Fruit fly (Drosophila melanogaster) whole organism, embryonic: Measurements from ENCODE around the gene htk.

Experiments
- Atf6 ChIP-seq: fragments of 200-800 bp; sonication (Bioruptor generic); IDR thresholded peaks from 2 replicates; pipeline ENCODE4 v1.3.6; 2022; ENCODE audit warnings: missing biosample characterization, missing genetic modification characterization
- Bteb2 ChIP-seq: fragments of 200-800 bp; sonication (Bioruptor generic); optimal IDR thresholded peaks from 2 replicates; lab custom pipeline; 2016; ENCODE audit warnings: missing biosample characterization, missing genetic modification characterization
- CG10654 ChIP-seq: fragments of 200-800 bp; sonication (Bioruptor generic); optimal IDR thresholded peaks from 2 replicates; lab custom pipeline; 2016; ENCODE audit warnings: missing biosample characterization, missing genetic modification characterization
- CG11247 ChIP-seq: fragments of 200-800 bp; sonication (Bioruptor generic); IDR thresholded peaks from 2 replicates; pipeline ENCODE4 v1.3.6; 2022; ENCODE audit warnings: missing biosample characterization, missing genetic modification characterization
- CG12659 ChIP-seq: fragments of 200-800 bp; sonication (Bioruptor generic); optimal IDR thresholded peaks from 3 replicates; lab custom pipeline; 2017; ENCODE audit warnings: mild to moderate bottlenecking, missing biosample characterization, missing genetic modification reagents, missing genetic modification characterization
- CG13775 ChIP-seq: fragments of 200-800 bp; sonication (Bioruptor generic); optimal IDR thresholded peaks from 3 replicates; lab custom pipeline; 2017; ENCODE audit warnings: missing biosample characterization, mild to moderate bottlenecking, missing genetic modification characterization
- CG14860 ChIP-seq: fragments of 200-800 bp; sonication (Bioruptor generic); IDR thresholded peaks from 3 replicates; pipeline ENCODE4 v1.3.6; 2022; ENCODE audit warnings: missing biosample characterization, missing genetic modification characterization; ENCODE audit not compliant: partially characterized antibody
- CG16863 ChIP-seq: fragments of 200-800 bp; sonication (Bioruptor generic); optimal IDR thresholded peaks from 3 replicates; lab custom pipeline; 2016; ENCODE audit warnings: missing biosample characterization, missing genetic modification characterization
- CG4328 ChIP-seq: fragments of 200-800 bp; sonication (Bioruptor generic); optimal IDR thresholded peaks from 3 replicates; lab custom pipeline; 2017; ENCODE audit warnings: missing biosample characterization, missing genetic modification reagents, missing genetic modification characterization
- CG4360 ChIP-seq: fragments of 200-800 bp; sonication (Bioruptor generic); IDR thresholded peaks from 2 replicates; pipeline ENCODE4 v1.3.6; 2022; ENCODE audit warnings: missing biosample characterization, missing genetic modification characterization
- CG6654 ChIP-seq: fragments of 200-800 bp; sonication (Bioruptor generic); optimal IDR thresholded peaks from 2 replicates; lab custom pipeline; 2017; ENCODE audit warnings: missing biosample characterization, mild to moderate bottlenecking, missing genetic modification characterization
- CG6683 ChIP-seq: fragments of 200-800 bp; sonication (Bioruptor generic); optimal IDR thresholded peaks from 2 replicates; lab custom pipeline; 2017; ENCODE audit warnings: missing biosample characterization, mild to moderate bottlenecking, missing genetic modification characterization, missing genetic modification reagents
- CG7556 ChIP-seq: fragments of 200-800 bp; sonication (Bioruptor generic); optimal IDR thresholded peaks from 2 replicates; lab custom pipeline; 2017; ENCODE audit warnings: missing biosample characterization, mild to moderate bottlenecking, missing genetic modification characterization
- CG8290 ChIP-seq, 3 experiments: fragments of 200-800 bp; sonication (Bioruptor generic); optimal IDR thresholded peaks; 2 replicates each; lab custom pipeline; 2016 to 2019; ENCODE audit warnings: missing biosample characterization in 3 of 3, missing genetic modification characterization in 3 of 3, mild to moderate bottlenecking in 2 of 3, moderate library complexity in 1 of 3
- D ChIP-seq, 2 experiments: fragments of 200-800 bp in 1 of 2; fragments of >200 bp in 1 of 2; sonication (Bioruptor generic) in 1 of 2; optimal IDR thresholded peaks; 2 replicates in 1 of 2; 3 replicates in 1 of 2; lab custom pipeline; 2017; ENCODE audit warnings: mild to moderate bottlenecking in 1 of 2, missing biosample characterization in 1 of 2, missing genetic modification characterization in 1 of 2, missing genetic modification reagents in 1 of 2
- D19B ChIP-seq: fragments of 200-800 bp; sonication (Bioruptor generic); optimal IDR thresholded peaks from 2 replicates; lab custom pipeline; 2017; ENCODE audit warnings: missing biosample characterization, mild to moderate bottlenecking, missing genetic modification characterization
- E2f2 ChIP-seq: fragments of 200-800 bp; sonication (Bioruptor generic); IDR thresholded peaks from 2 replicates; pipeline ENCODE4 v1.3.6; 2022; ENCODE audit warnings: missing biosample characterization, missing genetic modification characterization
- Elba2 ChIP-seq: fragments of 200-800 bp; sonication (Bioruptor generic); optimal IDR thresholded peaks from 3 replicates; lab custom pipeline; 2016; ENCODE audit warnings: missing biosample characterization, missing genetic modification characterization
- Gug ChIP-seq: fragments of 200-800 bp; sonication (Bioruptor generic); IDR thresholded peaks from 4 replicates; pipeline ENCODE4 v1.3.6; 2022; ENCODE audit warnings: missing biosample characterization, missing genetic modification characterization
- Hmx ChIP-seq: fragments of 200-800 bp; sonication (Bioruptor generic); optimal IDR thresholded peaks from 2 replicates; lab custom pipeline; 2016; ENCODE audit warnings: missing biosample characterization, missing genetic modification characterization
- Hr3 ChIP-seq: fragments of 200-800 bp; sonication (Bioruptor generic); optimal IDR thresholded peaks from 3 replicates; lab custom pipeline; 2016; ENCODE audit warnings: missing biosample characterization, missing genetic modification characterization
- Hr51 ChIP-seq, 2 experiments: fragments of 200-800 bp; sonication (Bioruptor generic); optimal IDR thresholded peaks; 2 replicates in 1 of 2; 3 replicates in 1 of 2; lab custom pipeline; 2016 to 2018; ENCODE audit warnings: missing biosample characterization in 2 of 2, missing genetic modification characterization in 2 of 2, mild to moderate bottlenecking in 1 of 2, moderate library complexity in 1 of 2
- MBD-R2 ChIP-seq: fragments of 200-800 bp; sonication (Bioruptor generic); IDR thresholded peaks from 2 replicates; pipeline ENCODE4 v1.3.6; 2022; ENCODE audit warnings: missing biosample characterization, missing genetic modification characterization
- Max ChIP-seq: fragments of 200-800 bp; sonication (Bioruptor generic); optimal IDR thresholded peaks from 2 replicates; lab custom pipeline; 2016; ENCODE audit warnings: missing biosample characterization, mild to moderate bottlenecking, missing genetic modification characterization
- Myb ChIP-seq: fragments of 200-800 bp; sonication (Bioruptor generic); optimal IDR thresholded peaks from 2 replicates; lab custom pipeline; 2016; ENCODE audit warnings: missing biosample characterization, missing genetic modification characterization
- NFAT ChIP-seq: fragments of 200-800 bp; sonication (Bioruptor generic); IDR thresholded peaks from 2 replicates; pipeline ENCODE4 v1.3.6; 2022; ENCODE audit warnings: missing biosample characterization, missing genetic modification characterization
- NfI ChIP-seq: fragments of 200-800 bp; sonication (Bioruptor generic); optimal IDR thresholded peaks from 3 replicates; lab custom pipeline; 2018; ENCODE audit warnings: missing biosample characterization, mild to moderate bottlenecking, missing genetic modification characterization, moderate library complexity
- Scr ChIP-seq: fragments of 200-800 bp; sonication (Bioruptor generic); IDR thresholded peaks from 2 replicates; pipeline ENCODE4 v1.3.6; 2022; ENCODE audit warnings: missing biosample characterization, missing genetic modification characterization; ENCODE audit not compliant: partially characterized antibody
- Sin3A ChIP-seq: fragments of >200 bp; optimal IDR thresholded peaks from 2 replicates; lab custom pipeline; 2018
- Sry-δ ChIP-seq: fragments of 200-800 bp; sonication (Bioruptor generic); optimal IDR thresholded peaks from 2 replicates; lab custom pipeline; 2016; ENCODE audit warnings: missing biosample characterization, missing genetic modification characterization
- TFAM ChIP-seq: fragments of 200-800 bp; sonication (Bioruptor generic); optimal IDR thresholded peaks from 2 replicates; lab custom pipeline; 2017; ENCODE audit warnings: missing biosample characterization, missing genetic modification characterization, inconsistent platforms
- btn ChIP-seq: fragments of 200-800 bp; sonication (Bioruptor generic); optimal IDR thresholded peaks from 2 replicates; lab custom pipeline; 2016; ENCODE audit warnings: missing biosample characterization, missing genetic modification characterization
- corto ChIP-seq: fragments of 200-800 bp; sonication (Bioruptor generic); optimal IDR thresholded peaks from 2 replicates; lab custom pipeline; 2016; ENCODE audit warnings: missing biosample characterization, mild to moderate bottlenecking, missing genetic modification characterization, moderate library complexity
- en ChIP-seq: fragments of 200-800 bp; sonication (Bioruptor generic); optimal IDR thresholded peaks from 2 replicates; lab custom pipeline; 2016; ENCODE audit warnings: missing biosample characterization, missing genetic modification characterization
- fd64A ChIP-seq: fragments of 200-800 bp; sonication (Bioruptor generic); optimal IDR thresholded peaks from 3 replicates; lab custom pipeline; 2018; ENCODE audit warnings: missing biosample characterization, mild to moderate bottlenecking, missing genetic modification characterization
- jumu ChIP-seq: fragments of 200-800 bp; sonication (Bioruptor generic); optimal IDR thresholded peaks from 3 replicates; lab custom pipeline; 2016; ENCODE audit warnings: missing biosample characterization, missing genetic modification characterization
- oc ChIP-seq: fragments of 200-800 bp; sonication (Bioruptor generic); optimal IDR thresholded peaks from 2 replicates; lab custom pipeline; 2018; ENCODE audit warnings: missing biosample characterization, mild to moderate bottlenecking, missing genetic modification characterization, moderate library complexity
- pros ChIP-seq: fragments of 200-800 bp; sonication (Bioruptor generic); optimal IDR thresholded peaks from 3 replicates; lab custom pipeline; 2019; ENCODE audit warnings: missing biosample characterization, mild to moderate bottlenecking, missing genetic modification characterization, moderate library complexity
- sd ChIP-seq: fragments of 200-800 bp; sonication (Bioruptor generic); optimal IDR thresholded peaks from 3 replicates; lab custom pipeline; 2018; ENCODE audit warnings: missing biosample characterization, mild to moderate bottlenecking, missing genetic modification characterization, moderate library complexity
- slbo ChIP-seq: fragments of 200-800 bp; sonication (Bioruptor generic); IDR thresholded peaks from 2 replicates; pipeline ENCODE4 v1.3.6; 2022; ENCODE audit warnings: missing biosample characterization, missing genetic modification characterization
- slou ChIP-seq: fragments of 200-800 bp; sonication (Bioruptor generic); optimal IDR thresholded peaks from 3 replicates; lab custom pipeline; 2016; ENCODE audit warnings: missing biosample characterization, missing genetic modification characterization
- sob ChIP-seq: fragments of 200-800 bp; sonication (Bioruptor generic); IDR thresholded peaks from 2 replicates; pipeline ENCODE4 v1.3.6; 2022; ENCODE audit warnings: missing biosample characterization, missing genetic modification characterization
- sqz ChIP-seq: fragments of 200-800 bp; sonication (Bioruptor generic); optimal IDR thresholded peaks from 3 replicates; lab custom pipeline; 2018; ENCODE audit warnings: missing biosample characterization, mild to moderate bottlenecking, missing genetic modification characterization
- stwl ChIP-seq: fragments of 200-800 bp; sonication (Bioruptor generic); optimal IDR thresholded peaks from 3 replicates; lab custom pipeline; 2018; ENCODE audit warnings: missing biosample characterization, mild to moderate bottlenecking, missing genetic modification characterization, moderate library complexity
- tap ChIP-seq: fragments of 200-800 bp; optimal IDR thresholded peaks from 3 replicates; lab custom pipeline; 2019; ENCODE audit warnings: missing biosample characterization, mild to moderate bottlenecking, missing genetic modification characterization, moderate library complexity
- tgo ChIP-seq: fragments of 200-800 bp; sonication (Bioruptor generic); IDR thresholded peaks from 3 replicates; pipeline ENCODE4 v1.3.6; 2022; ENCODE audit warnings: missing biosample characterization, missing genetic modification characterization
- trem ChIP-seq: fragments of 200-800 bp; optimal IDR thresholded peaks from 3 replicates; lab custom pipeline; 2019; ENCODE audit warnings: missing biosample characterization, mild to moderate bottlenecking, missing genetic modification characterization, moderate library complexity
- vfl ChIP-seq: fragments of 200-800 bp; sonication (Bioruptor generic); optimal IDR thresholded peaks from 2 replicates; lab custom pipeline; 2016; ENCODE audit warnings: missing biosample characterization, missing genetic modification characterization

The htk gene

DNA sequence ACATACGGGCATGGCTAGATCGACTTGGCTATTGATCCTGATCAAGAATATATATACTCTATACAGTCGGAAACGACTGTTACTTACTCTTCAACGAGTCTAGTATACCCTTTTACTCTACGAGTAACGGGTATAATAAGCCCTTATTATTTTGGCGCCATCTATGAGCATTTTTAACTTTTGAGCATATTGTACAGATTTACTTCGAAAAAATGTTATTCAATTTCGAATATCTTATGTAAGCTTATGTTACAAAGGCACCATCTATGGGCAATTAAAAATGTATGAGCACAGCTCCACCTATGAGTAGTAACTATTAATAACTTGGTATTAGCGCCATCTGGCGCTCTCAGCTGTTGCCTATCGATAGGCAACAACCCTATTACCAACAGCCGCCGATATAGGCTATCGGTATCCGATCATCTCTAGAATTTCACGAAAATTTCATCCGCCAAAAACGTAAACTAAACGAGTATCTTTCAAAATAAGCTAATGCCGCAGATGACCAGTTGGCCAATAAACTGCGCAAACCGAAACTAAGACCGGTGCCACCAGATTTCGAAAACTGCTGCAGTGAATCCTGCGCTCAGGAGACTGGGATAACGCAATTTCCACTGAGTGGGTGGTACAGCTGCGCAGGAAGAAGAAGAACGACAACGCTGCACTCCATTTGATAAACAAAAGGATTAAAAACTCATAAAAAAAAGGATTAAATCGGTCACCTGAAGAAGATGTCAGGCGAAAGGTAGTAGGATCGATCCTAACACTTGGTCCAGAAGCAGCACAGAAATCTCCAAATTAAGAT is at the start of gene htk (continued):
- TF ChIP-seq corto (no peak), TFAM (no peak), CG11247 (GFP tag; lab: Robert Waterston, UW) (peak; percentile 77), CG7556 (GFP tag; lab: Kevin White, UChicago) (peak; percentile 21), CG13775 (GFP tag; lab: Kevin White, UChicago) (peak; percentile 40), fd64A (GFP tag; lab: Kevin White, UChicago) (no peak), sd (tag; lab: Kevin White, UChicago) (peak; percentile 39), D (optimal IDR thresholded peaks at IDR 0.05; lab: Kevin White, UChicago) (no peak), D (GFP tag; optimal IDR thresholded peaks at IDR 0.05; lab: Kevin White, UChicago) (no peak), Max (peak; percentile 13), CG10654 (GFP tag; lab: Kevin White, UChicago) (peak; percentile 65), Hmx (GFP tag; lab: Kevin White, UChicago) (no peak), vfl (peak; percentile 18), btn (GFP tag; lab: Kevin White, UChicago) (peak; percentile 23), sqz (GFP tag; lab: Kevin White, UChicago) (no peak), slbo (GFP tag; lab: Robert Waterston, UW) (peak; percentile 81), Scr (GFP tag; lab: Robert Waterston, UW) (peak; percentile 85), sob (GFP tag; lab: Robert Waterston, UW) (peak; percentile 79), Gug (GFP tag; lab: Robert Waterston, UW) (peak; percentile 58; the same call in 3 of the 4 replicates), Hr51 (GFP tag; optimal IDR thresholded peaks at IDR 0.05; lab: Kevin White, UChicago) (peak; percentile 40 to 71), NFAT (peak; percentile 86), slou (GFP tag; lab: Kevin White, UChicago) (no peak), NfI (peak; percentile 74), tgo (GFP tag; lab: Robert Waterston, UW) (0 out of 3 replicates have a peak, but pooled peaks have one; percentile 26), D19B (GFP tag; lab: Kevin White, UChicago) (no peak), CG14860 (GFP tag; lab: Robert Waterston, UW) (peak; percentile 75), CG6683 (no peak), Elba2 (GFP tag; lab: Kevin White, UChicago) (peak; percentile 18), Bteb2 (GFP tag; lab: Kevin White, UChicago) (peak; percentile 40), Sin3A (lab: Kevin White, UChicago) (peak; percentile 44), oc (tag; lab: Kevin White, UChicago) (peak; percentile 53), Myb (GFP tag; lab: Kevin White, UChicago) (peak; percentile 71), CG6654 (GFP tag; lab: Kevin White, UChicago) (no peak), jumu (GFP tag; lab: Kevin White, UChicago) (peak; percentile 73), Hr3 (GFP tag; lab: Kevin White, UChicago) (peak; percentile 55), CG4328 (GFP tag; lab: Kevin White, UChicago) (peak; percentile 20), Atf6 (GFP tag; lab: Robert Waterston, UW) (peak; percentile 60), trem (tag; lab: Kevin White, UChicago) (peak; percentile 62), CG12659 (GFP tag; lab: Kevin White, UChicago) (peak; percentile 80), stwl (peak; percentile 54), MBD-R2 (GFP tag; lab: Robert Waterston, UW) (peak; percentile 87), CG4360 (GFP tag; lab: Robert Waterston, UW) (no peak), Sry-δ (GFP tag; lab: Kevin White, UChicago) (peak; percentile 99), pros (GFP tag; lab: Kevin White, UChicago) (no peak), tap (tag; lab: Kevin White, UChicago) (no peak), E2f2 (GFP tag; lab: Robert Waterston, UW) (peak; percentile 60), CG16863 (peak; percentile 22), en (GFP tag; lab: Kevin White, UChicago) (peak; percentile 54), CG8290 (GFP tag; optimal IDR thresholded peaks at IDR 0.05; lab: Kevin White, UChicago) (peak; percentile 87), CG8290 (tag; optimal IDR thresholded peaks at IDR 0.05; lab: Kevin White, UChicago) (peak; percentile 52 to 88)
